ENCODE assay signal across 8 worm cellular contexts in the genomic region with DNA sequence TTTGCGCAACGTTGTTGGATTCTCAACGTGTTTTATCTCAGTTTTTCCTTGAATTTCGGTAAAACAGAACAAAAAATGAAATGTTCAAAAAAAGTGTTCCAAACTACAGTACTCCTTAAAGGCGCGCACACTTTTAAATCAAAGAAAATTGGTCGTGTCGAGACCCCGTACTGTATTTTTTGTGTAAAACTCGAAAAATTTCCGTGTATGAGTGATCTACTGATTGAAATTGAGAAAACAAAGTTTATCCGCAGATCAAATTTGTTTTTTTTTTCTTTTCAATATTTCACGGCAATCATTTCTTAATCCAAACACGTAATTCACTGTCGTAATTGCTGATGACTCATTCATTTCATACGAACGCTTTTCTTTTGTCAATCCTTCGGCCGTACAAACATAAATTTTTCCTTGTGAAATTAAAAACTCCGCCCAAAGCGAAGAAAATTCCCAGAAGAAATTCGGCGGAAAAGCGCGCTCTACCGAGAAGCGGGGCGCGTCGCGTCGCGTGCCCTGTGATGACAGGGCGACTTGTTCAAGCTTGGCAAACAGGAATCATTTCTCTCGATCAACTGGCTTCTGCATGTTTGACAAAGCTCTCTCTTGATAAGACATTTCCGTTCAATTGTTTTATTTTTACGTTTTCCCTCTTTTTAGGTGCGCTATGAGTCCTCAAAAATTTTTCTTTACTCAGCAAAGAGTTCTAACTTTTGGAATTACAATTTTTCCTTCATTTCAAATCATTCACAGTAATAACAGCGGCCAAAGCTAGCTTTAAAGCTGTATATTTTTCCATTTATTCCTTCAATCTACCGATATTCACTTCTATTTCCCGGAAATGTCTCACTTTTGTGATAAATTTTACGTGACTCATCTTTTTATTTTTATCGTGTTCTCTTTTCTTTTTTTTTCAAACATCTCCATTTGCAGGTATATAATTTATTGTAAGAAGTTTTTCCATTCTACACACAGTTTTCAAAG.
TF ChIP-seq lines count a peak whose summit lies in the region.

A gene (plus strand): TSS at position 928 of the 978 bp plus-strand sequence.

TF ChIP-seq in whole organism, L1 larva, 84 proteins besides CTCF, POLR2A, EP300 and RAD21 (continues in another document):
- peak; percentile 17 for TF ChIP-seq nhr-71 (tag; optimal IDR thresholded peaks at IDR 0.05; lab: Kevin White, UChicago)
- peak; percentile 19 for TF ChIP-seq C16A3.4 (tag; optimal IDR thresholded peaks at IDR 0.05; lab: Kevin White, UChicago)
- TF ChIP-seq mab-9 (GFP tag; IDR thresholded peaks at IDR 0.05; lab: Robert Waterston, UW) = no peak
- TF ChIP-seq skn-1 (tag; optimal IDR thresholded peaks at IDR 0.05; lab: Kevin White, UChicago) = peak; percentile 12
- TF ChIP-seq elt-2 (tag; optimal IDR thresholded peaks at IDR 0.05; lab: Kevin White, UChicago) = no peak
- no peak for TF ChIP-seq ceh-88 (GFP tag; IDR thresholded peaks at IDR 0.05; lab: Robert Waterston, UW)
- peak; percentile 2 for TF ChIP-seq vab-15 (tag; optimal IDR thresholded peaks at IDR 0.05; lab: Kevin White, UChicago)
- peak; percentile 48 for TF ChIP-seq nhr-85 (tag; lab: Kevin White, UChicago)
- TF ChIP-seq lsy-2 (tag; optimal IDR thresholded peaks at IDR 0.05; lab: Kevin White, UChicago) = peak in 1 of 2 experiments; percentile 71

TF ChIP-seq in whole organism, L2 larva, 48 proteins besides CTCF, POLR2A, EP300 and RAD21 (continues in another document):
- peak; percentile 25 for TF ChIP-seq gmeb-1 (tag; optimal IDR thresholded peaks at IDR 0.05; lab: Kevin White, UChicago)
- no peak for TF ChIP-seq sem-4 (tag; optimal IDR thresholded peaks at IDR 0.05; lab: Kevin White, UChicago)
- TF ChIP-seq blmp-1 (tag; optimal IDR thresholded peaks at IDR 0.05; lab: Kevin White, UChicago; ENCODE audit: insufficient read depth) = no peak
- TF ChIP-seq C34F6.9 (tag; optimal IDR thresholded peaks at IDR 0.05; lab: Kevin White, UChicago) = peak; percentile 50
- no peak for TF ChIP-seq ztf-4 (tag; optimal IDR thresholded peaks at IDR 0.05; lab: Kevin White, UChicago)
- no peak for TF ChIP-seq egl-27 (tag; optimal IDR thresholded peaks at IDR 0.05; lab: Kevin White, UChicago)
- TF ChIP-seq sma-9 (GFP tag; optimal IDR thresholded peaks at IDR 0.05; lab: Kevin White, UChicago) = no peak
- TF ChIP-seq sma-9 (tag; optimal IDR thresholded peaks at IDR 0.05; lab: Kevin White, UChicago) = no peak
- TF ChIP-seq mdl-1 (tag; optimal IDR thresholded peaks at IDR 0.05; lab: Kevin White, UChicago) = no peak
- TF ChIP-seq crh-2 (tag; optimal IDR thresholded peaks at IDR 0.05; lab: Kevin White, UChicago) = peak; percentile 19

TF ChIP-seq in whole organism, L3 larva, 47 proteins besides CTCF, POLR2A, EP300 and RAD21 (continues in another document):
- TF ChIP-seq ama-1 (optimal IDR thresholded peaks at IDR 0.05; lab: Kevin White, UChicago) (peak; percentile 23), mdl-1 (tag; optimal IDR thresholded peaks at IDR 0.05; lab: Kevin White, UChicago) (no peak), ztf-4 (tag; optimal IDR thresholded peaks at IDR 0.05; lab: Kevin White, UChicago) (no peak), nhr-11 (tag; optimal IDR thresholded peaks at IDR 0.05; lab: Kevin White, UChicago) (no peak), skn-1 (tag; optimal IDR thresholded peaks at IDR 0.05; lab: Kevin White, UChicago) (peak; percentile 18), lin-15B (tag; optimal IDR thresholded peaks at IDR 0.05; lab: Kevin White, UChicago) (peak; percentile 70), elt-2 (tag; optimal IDR thresholded peaks at IDR 0.05; lab: Kevin White, UChicago) (peak; percentile 44), jun-1 (tag; optimal IDR thresholded peaks at IDR 0.05; lab: Kevin White, UChicago) (peak; percentile 17), lin-39 (tag; optimal IDR thresholded peaks at IDR 0.05; lab: Kevin White, UChicago) (peak; percentile 31), nhr-25 (tag; optimal IDR thresholded peaks at IDR 0.05; lab: Kevin White, UChicago) (peak; percentile 35)

TF ChIP-seq in whole organism, L4 larva, 104 proteins besides CTCF, POLR2A, EP300 and RAD21 (continues in another document):
- TF ChIP-seq zfp-3 (GFP tag; conservative IDR thresholded peaks at IDR 0.05; lab: Robert Waterston, UW) = no peak
- no peak for TF ChIP-seq F49E8.2 (tag; optimal IDR thresholded peaks at IDR 0.05; lab: Kevin White, UChicago; ENCODE audit: borderline replicate concordance)
- peak; percentile 49 for TF ChIP-seq hlh-11 (tag; optimal IDR thresholded peaks at IDR 0.05; lab: Kevin White, UChicago)
- no peak for TF ChIP-seq fos-1 (tag; optimal IDR thresholded peaks at IDR 0.05; lab: Kevin White, UChicago)
- TF ChIP-seq ceh-82 (tag; optimal IDR thresholded peaks at IDR 0.05; lab: Kevin White, UChicago) = no peak
- TF ChIP-seq ceh-20 (GFP tag; IDR thresholded peaks at IDR 0.05; lab: Robert Waterston, UW) = no peak
- peak; percentile 36 for TF ChIP-seq nhr-28 (tag; optimal IDR thresholded peaks at IDR 0.05; lab: Kevin White, UChicago)
- TF ChIP-seq snpc-4 (tag; optimal IDR thresholded peaks at IDR 0.05; lab: Kevin White, UChicago) = no peak
- TF ChIP-seq hif-1 (tag; optimal IDR thresholded peaks at IDR 0.05; lab: Kevin White, UChicago) = peak in 1 of 2 experiments; percentile 4
- no peak for TF ChIP-seq ztf-7 (tag; optimal IDR thresholded peaks at IDR 0.05; lab: Kevin White, UChicago)

TF ChIP-seq in whole organism, early embryonic, 17 proteins besides CTCF, POLR2A, EP300 and RAD21:
- TF ChIP-seq hmg-4 (GFP tag; optimal IDR thresholded peaks at IDR 0.05; lab: Kevin White, UChicago) = peak; percentile 1
- no peak for TF ChIP-seq sea-1 (GFP tag; conservative IDR thresholded peaks at IDR 0.05; lab: Robert Waterston, UW)

TF ChIP-seq in whole organism, late embryonic, 69 proteins besides CTCF, POLR2A, EP300 and RAD21:
- TF ChIP-seq dve-1 (tag; optimal IDR thresholded peaks at IDR 0.05; lab: Kevin White, UChicago) (peak; percentile 37), ceh-18 (tag; optimal IDR thresholded peaks at IDR 0.05; lab: Kevin White, UChicago) (peak; percentile 1), ceh-24 (tag; optimal IDR thresholded peaks at IDR 0.05; lab: Kevin White, UChicago) (no peak), fkh-6 (tag; optimal IDR thresholded peaks at IDR 0.05; lab: Kevin White, UChicago) (no peak), nhr-232 (tag; optimal IDR thresholded peaks at IDR 0.05; lab: Kevin White, UChicago) (no peak), madf-2 (tag; optimal IDR thresholded peaks at IDR 0.05; lab: Kevin White, UChicago) (no peak), ceh-19 (GFP tag; optimal IDR thresholded peaks at IDR 0.05; lab: Kevin White, UChicago) (no peak), unc-55 (GFP tag; optimal IDR thresholded peaks at IDR 0.05; lab: Kevin White, UChicago) (peak; percentile 46), ttx-3 (tag; optimal IDR thresholded peaks at IDR 0.05; lab: Kevin White, UChicago) (no peak), nfya-1 (tag; optimal IDR thresholded peaks at IDR 0.05; lab: Kevin White, UChicago) (peak; percentile 12), hlh-6 (tag; optimal IDR thresholded peaks at IDR 0.05; lab: Kevin White, UChicago) (no peak), syd-9 (tag; optimal IDR thresholded peaks at IDR 0.05; lab: Kevin White, UChicago) (no peak), lim-6 (tag; optimal IDR thresholded peaks at IDR 0.05; lab: Kevin White, UChicago) (no peak), T23F11.4 (GFP tag; optimal IDR thresholded peaks at IDR 0.05; lab: Kevin White, UChicago) (no peak)

TF ChIP-seq in whole organism, mixed stage, embryonic, 35 proteins besides CTCF, POLR2A, EP300 and RAD21 (continues in another document):
- TF ChIP-seq bed-3 (GFP tag; optimal IDR thresholded peaks at IDR 0.05; lab: Kevin White, UChicago) (no peak), pha-4 (tag; optimal IDR thresholded peaks at IDR 0.05; lab: Kevin White, UChicago) (peak; percentile 27), unc-39 (tag; optimal IDR thresholded peaks at IDR 0.05; lab: Kevin White, UChicago) (no peak), nhr-237 (tag; optimal IDR thresholded peaks at IDR 0.05; lab: Kevin White, UChicago) (no peak), elt-3 (tag; optimal IDR thresholded peaks at IDR 0.05; lab: Kevin White, UChicago) (no peak), ham-2 (GFP tag; optimal IDR thresholded peaks at IDR 0.05; lab: Kevin White, UChicago) (peak; percentile 52), nhr-28 (tag; optimal IDR thresholded peaks at IDR 0.05; lab: Kevin White, UChicago) (no peak), lsy-2 (tag; optimal IDR thresholded peaks at IDR 0.05; lab: Kevin White, UChicago) (no peak), mep-1 (tag; optimal IDR thresholded peaks at IDR 0.05; lab: Kevin White, UChicago) (no peak), ztf-11 (tag; optimal IDR thresholded peaks at IDR 0.05; lab: Kevin White, UChicago) (no peak), unc-62 (GFP tag; optimal IDR thresholded peaks at IDR 0.05; lab: Kevin White, UChicago) (no peak), ceh-43 (GFP tag; optimal IDR thresholded peaks at IDR 0.05; lab: Kevin White, UChicago) (no peak), nhr-12 (tag; optimal IDR thresholded peaks at IDR 0.05; lab: Kevin White, UChicago) (no peak), elt-1 (tag; optimal IDR thresholded peaks at IDR 0.05; lab: Kevin White, UChicago; ENCODE audit: borderline replicate concordance, insufficient read depth) (no peak), flh-1 (GFP tag; optimal IDR thresholded peaks at IDR 0.05; lab: Kevin White, UChicago) (no peak), lin-32 (GFP tag; optimal IDR thresholded peaks at IDR 0.05; lab: Kevin White, UChicago) (no peak)

TF ChIP-seq in whole organism, young adult, 124 proteins besides CTCF, POLR2A, EP300 and RAD21 (continues in another document):
- TF ChIP-seq cebp-1 (GFP tag; IDR thresholded peaks at IDR 0.05; lab: Robert Waterston, UW) = no peak
- TF ChIP-seq cebp-1 (tag; optimal IDR thresholded peaks at IDR 0.05; lab: Kevin White, UChicago) = peak; percentile 16
- peak; percentile 33 for TF ChIP-seq attf-5 (GFP tag; optimal IDR thresholded peaks at IDR 0.05; lab: Kevin White, UChicago)
- TF ChIP-seq xnd-1 (tag; optimal IDR thresholded peaks at IDR 0.05; lab: Kevin White, UChicago) = peak; percentile 47
- TF ChIP-seq aptf-3 (GFP tag; IDR thresholded peaks at IDR 0.05; lab: Robert Waterston, UW) = 0 out of 2 replicates have a peak, but pooled peaks have one; percentile 39
- TF ChIP-seq nhr-80 (tag; optimal IDR thresholded peaks at IDR 0.05; lab: Kevin White, UChicago) = peak; percentile 52
- peak; percentile 75 for TF ChIP-seq madf-8 (GFP tag; conservative IDR thresholded peaks at IDR 0.05; lab: Robert Waterston, UW)
- peak; percentile 77 for TF ChIP-seq F33H1.4 (GFP tag; IDR thresholded peaks at IDR 0.05; lab: Robert Waterston, UW)
- TF ChIP-seq mes-4 (tag; optimal IDR thresholded peaks at IDR 0.05; lab: Kevin White, UChicago) = no peak
- peak; percentile 78 for TF ChIP-seq efl-1 (GFP tag; optimal IDR thresholded peaks at IDR 0.05; lab: Kevin White, UChicago)
- no peak for TF ChIP-seq hmg-20 (GFP tag; IDR thresholded peaks at IDR 0.05; lab: Robert Waterston, UW)
- TF ChIP-seq ceh-79 (tag; optimal IDR thresholded peaks at IDR 0.05; lab: Kevin White, UChicago) = no peak
- TF ChIP-seq dox-1 (GFP tag; IDR thresholded peaks at IDR 0.05; lab: Robert Waterston, UW) = peak; percentile 46; the same call in 1 of the 2 replicates
- peak; percentile 89 for TF ChIP-seq madf-3 (GFP tag; IDR thresholded peaks at IDR 0.05; lab: Robert Waterston, UW)
- TF ChIP-seq D2030.7 (GFP tag; IDR thresholded peaks at IDR 0.05; lab: Robert Waterston, UW) = peak; percentile 40; the same call in 1 of the 2 replicates
- peak; percentile 72 for TF ChIP-seq aptf-2 (GFP tag; conservative IDR thresholded peaks at IDR 0.05; lab: Robert Waterston, UW)
